Worm (Caenorhabditis elegans) whole organism, early embryonic: ENCODE measurements around the gene F35F10.6.

Source experiments
- B0310.2 ChIP-seq: sonication (generic microtip); optimal IDR thresholded peaks from 2 replicates; lab custom pipeline; 2016; ENCODE audit warnings: mild to moderate bottlenecking, missing genetic modification characterization, missing compliant biosample characterization
- F13C5.2 ChIP-seq: sonication (generic microtip); optimal IDR thresholded peaks from 2 replicates; lab custom pipeline; 2017; ENCODE audit warnings: mild to moderate bottlenecking, missing genetic modification characterization, inconsistent platforms, missing compliant biosample characterization
- aly-1 ChIP-seq: sonication (generic microtip); optimal IDR thresholded peaks from 2 replicates; lab custom pipeline; 2016; ENCODE audit warnings: missing genetic modification characterization, missing compliant biosample characterization
- ama-1 ChIP-seq: fragments of 150-350 bp; optimal IDR thresholded peaks from 2 replicates; lab custom pipeline; 2014
- ceh-13 ChIP-seq: fragments of 200-800 bp; sonication (Bioruptor generic); optimal IDR thresholded peaks from 2 replicates; lab custom pipeline; 2018; ENCODE audit warnings: mild to moderate bottlenecking, missing genetic modification characterization, missing compliant biosample characterization
- ceh-36 ChIP-seq: sonication (generic microtip); optimal IDR thresholded peaks from 2 replicates; lab custom pipeline; 2016; ENCODE audit warnings: missing genetic modification characterization, inconsistent platforms, missing compliant biosample characterization
- ets-7 ChIP-seq: sonication (generic microtip); optimal IDR thresholded peaks from 2 replicates; lab custom pipeline; 2016; ENCODE audit warnings: missing genotype, missing genetic modification characterization, missing compliant biosample characterization
- flt-1 ChIP-seq: fragments of 200-800 bp; sonication (Bioruptor generic); IDR thresholded peaks from 2 replicates; pipeline ENCODE4 v1.3.6; 2022; ENCODE audit warnings: missing genetic modification characterization, missing compliant biosample characterization
- hmbx-1 ChIP-seq: sonication (generic microtip); optimal IDR thresholded peaks from 2 replicates; lab custom pipeline; 2016; ENCODE audit warnings: mild to moderate bottlenecking, missing genetic modification characterization, missing compliant biosample characterization
- hmg-4 ChIP-seq: fragments of 200-800 bp; sonication (Bioruptor generic); optimal IDR thresholded peaks from 2 replicates; lab custom pipeline; 2018; ENCODE audit warnings: mild to moderate bottlenecking, missing genetic modification characterization, missing compliant biosample characterization
- hnd-1 ChIP-seq: sonication (generic microtip); optimal IDR thresholded peaks from 2 replicates; lab custom pipeline; 2016; ENCODE audit warnings: missing genetic modification characterization, missing compliant biosample characterization
- pes-1 ChIP-seq: fragments of 200-800 bp; sonication (Bioruptor generic); IDR thresholded peaks from 2 replicates; pipeline ENCODE4 v1.3.6; 2022; ENCODE audit warnings: missing genetic modification reagents, missing genetic modification characterization, missing compliant biosample characterization
- scrt-1 ChIP-seq: fragments of 200-800 bp; sonication (Bioruptor generic); IDR thresholded peaks from 2 replicates; pipeline ENCODE4 v1.3.6; 2022; ENCODE audit warnings: missing genetic modification characterization, missing compliant biosample characterization
- sea-1 ChIP-seq: fragments of 200-800 bp; sonication (Bioruptor generic); conservative IDR thresholded peaks from 2 replicates; pipeline ENCODE4 v1.3.6; 2022; ENCODE audit warnings: missing genetic modification characterization, missing compliant biosample characterization
- tbx-11 ChIP-seq: fragments of 200-800 bp; sonication (Bioruptor generic); IDR thresholded peaks from 2 replicates; pipeline ENCODE4 v1.3.6; 2022; ENCODE audit warnings: missing genetic modification characterization, missing compliant biosample characterization
- tbx-37 ChIP-seq: fragments of 200-800 bp; sonication (Bioruptor generic); conservative IDR thresholded peaks from 2 replicates; pipeline ENCODE4 v1.3.6; 2022; ENCODE audit warnings: missing genetic modification reagents, missing genetic modification characterization, missing compliant biosample characterization
- tra-4 ChIP-seq: sonication (generic microtip); optimal IDR thresholded peaks from 2 replicates; lab custom pipeline; 2017; ENCODE audit warnings: missing genetic modification characterization, missing compliant biosample characterization

F35F10.6 gene

DNA sequence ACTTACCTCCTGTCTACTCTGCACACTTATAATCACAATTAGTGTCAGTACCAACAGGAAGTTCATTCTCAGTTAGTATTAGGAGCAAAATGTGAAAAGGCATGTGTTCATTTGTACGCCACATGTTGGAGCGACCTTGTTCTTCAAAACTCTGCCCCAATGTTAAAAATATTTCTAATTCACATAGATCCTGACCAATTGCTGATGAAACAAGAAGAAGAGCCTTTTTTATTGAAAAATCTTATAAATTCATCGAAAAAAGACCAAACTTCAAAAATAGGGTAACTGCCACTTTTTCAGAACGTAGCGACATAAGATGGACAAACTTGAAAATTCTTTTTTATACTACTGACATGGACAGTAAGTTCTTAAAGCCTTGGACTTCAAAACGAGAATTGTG lies 23.0 kb downstream of the F35F10.6 start, which contains the start of gene T28A11.17:
Gene T28A11.17, minus strand, starts transcription at position 101 of the 400 bp plus-strand sequence.
- TF ChIP-seq sea-1 (GFP tag; lab: Robert Waterston, UW): no peak
- TF ChIP-seq F13C5.2 (tag; lab: Kevin White, UChicago): no peak
- no peak for TF ChIP-seq B0310.2 (tag; lab: Kevin White, UChicago)
- TF ChIP-seq tra-4: no peak
- TF ChIP-seq scrt-1: no peak
- no peak for TF ChIP-seq hmbx-1 (tag; lab: Kevin White, UChicago)
- TF ChIP-seq pes-1 (GFP tag; lab: Robert Waterston, UW): no peak
- TF ChIP-seq flt-1 (GFP tag; lab: Robert Waterston, UW): no peak
- no peak for TF ChIP-seq tbx-37 (GFP tag; lab: Robert Waterston, UW)
- no peak for TF ChIP-seq ets-7 (tag; lab: Kevin White, UChicago)
- TF ChIP-seq ceh-36 (tag; lab: Kevin White, UChicago): no peak
- no peak for TF ChIP-seq ceh-13 (GFP tag; lab: Kevin White, UChicago)
- no peak for TF ChIP-seq hnd-1 (tag; lab: Kevin White, UChicago)
- no peak for TF ChIP-seq ama-1
- no peak for TF ChIP-seq hmg-4 (GFP tag; lab: Kevin White, UChicago)
- no peak for TF ChIP-seq aly-1
- no peak for TF ChIP-seq tbx-11 (GFP tag; lab: Robert Waterston, UW)

DNA sequence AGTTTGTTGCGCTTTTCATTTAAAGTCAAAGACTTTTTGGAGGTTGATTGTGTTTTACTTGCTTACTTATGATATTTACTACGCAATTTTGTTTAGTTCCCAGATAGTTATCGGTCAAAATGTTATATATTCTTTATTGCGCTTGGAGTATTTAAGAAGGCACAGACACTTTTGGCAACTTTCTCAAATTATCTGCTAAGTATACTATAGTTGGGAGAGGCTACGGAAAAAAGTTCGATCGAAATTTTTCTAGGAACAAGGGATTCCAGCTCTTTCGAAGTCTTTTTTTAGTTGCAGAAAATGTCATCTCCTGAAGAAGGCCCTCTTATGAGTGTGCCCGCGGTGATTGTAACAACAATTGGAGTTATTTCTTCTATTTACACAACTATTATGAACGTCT lies 29.1 kb downstream of the F35F10.6 start, which contains the start of gene srbc-5:
Gene srbc-5, plus strand, starts transcription at position 301 of the 400 bp plus-strand sequence.
- TF ChIP-seq tbx-11 (GFP tag; lab: Robert Waterston, UW): no peak
- TF ChIP-seq hnd-1 (tag; lab: Kevin White, UChicago): no peak
- no peak for TF ChIP-seq B0310.2 (tag; lab: Kevin White, UChicago)
- TF ChIP-seq tra-4: no peak
- TF ChIP-seq pes-1 (GFP tag; lab: Robert Waterston, UW): no peak
- TF ChIP-seq scrt-1: no peak
- no peak for TF ChIP-seq hmbx-1 (tag; lab: Kevin White, UChicago)
- TF ChIP-seq ceh-13 (GFP tag; lab: Kevin White, UChicago): no peak
- no peak for TF ChIP-seq ceh-36 (tag; lab: Kevin White, UChicago)
- TF ChIP-seq F13C5.2 (tag; lab: Kevin White, UChicago): no peak
- TF ChIP-seq aly-1: no peak
- no peak for TF ChIP-seq ama-1
- TF ChIP-seq flt-1 (GFP tag; lab: Robert Waterston, UW): no peak
- TF ChIP-seq tbx-37 (GFP tag; lab: Robert Waterston, UW): no peak
- no peak for TF ChIP-seq hmg-4 (GFP tag; lab: Kevin White, UChicago)
- no peak for TF ChIP-seq ets-7 (tag; lab: Kevin White, UChicago)

DNA sequence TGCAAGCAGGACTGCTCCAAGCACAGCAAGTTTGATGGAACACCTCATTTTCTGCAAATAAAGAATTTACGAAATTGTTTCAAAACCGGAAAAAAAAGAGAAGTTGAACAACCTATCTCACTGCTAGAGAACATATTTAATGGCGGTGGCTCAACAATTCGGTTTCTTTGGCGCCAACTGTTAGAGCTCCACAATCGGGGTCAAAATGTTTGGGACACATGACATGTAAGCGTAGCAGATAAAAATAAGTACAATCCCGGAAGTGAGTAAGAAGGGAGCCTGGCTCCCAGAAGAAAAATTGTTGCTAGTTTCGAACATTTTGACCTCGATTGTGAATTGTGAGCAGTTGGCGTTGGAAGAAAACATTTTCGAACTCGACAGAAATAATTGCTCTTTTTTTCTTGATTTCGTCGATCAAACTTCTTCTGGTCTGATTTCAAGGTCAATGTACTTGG lies 30.0 kb downstream of the F35F10.6 start, which contains the start of gene T28A11.16:
Gene T28A11.16, minus strand, starts transcription at position 51 of the 455 bp plus-strand sequence.
- TF ChIP-seq ets-7 (tag; lab: Kevin White, UChicago) (no peak), ama-1 (no peak), tra-4 (no peak), ceh-13 (GFP tag; lab: Kevin White, UChicago) (no peak), tbx-37 (GFP tag; lab: Robert Waterston, UW) (no peak)

DNA sequence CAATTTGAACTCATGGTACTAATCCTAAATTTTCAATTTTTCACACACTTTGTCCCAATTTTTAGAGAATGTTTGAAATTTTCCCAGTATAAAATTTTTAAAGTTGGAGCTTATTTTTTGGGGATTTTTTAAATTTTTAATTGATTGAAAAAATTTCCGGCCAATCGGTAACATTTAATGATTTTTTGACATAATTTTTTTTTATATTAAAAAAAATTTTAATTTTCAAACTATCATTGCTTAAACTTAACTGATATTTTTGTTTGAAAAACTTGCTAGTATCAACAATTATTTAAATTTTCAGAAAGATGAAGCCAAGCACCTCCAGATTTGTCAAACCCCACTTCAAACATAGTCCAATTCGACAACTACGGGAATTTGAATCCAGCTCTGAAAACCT lies 31.9 kb downstream of the F35F10.6 start, which contains the start of gene T28A11.22:
Gene T28A11.22, plus strand, starts transcription at position 301 of the 400 bp plus-strand sequence.
- TF ChIP-seq ceh-13 (GFP tag; lab: Kevin White, UChicago): no peak
- TF ChIP-seq F13C5.2 (tag; lab: Kevin White, UChicago): no peak
- TF ChIP-seq pes-1 (GFP tag; lab: Robert Waterston, UW): no peak
- no peak for TF ChIP-seq hnd-1 (tag; lab: Kevin White, UChicago)

DNA sequence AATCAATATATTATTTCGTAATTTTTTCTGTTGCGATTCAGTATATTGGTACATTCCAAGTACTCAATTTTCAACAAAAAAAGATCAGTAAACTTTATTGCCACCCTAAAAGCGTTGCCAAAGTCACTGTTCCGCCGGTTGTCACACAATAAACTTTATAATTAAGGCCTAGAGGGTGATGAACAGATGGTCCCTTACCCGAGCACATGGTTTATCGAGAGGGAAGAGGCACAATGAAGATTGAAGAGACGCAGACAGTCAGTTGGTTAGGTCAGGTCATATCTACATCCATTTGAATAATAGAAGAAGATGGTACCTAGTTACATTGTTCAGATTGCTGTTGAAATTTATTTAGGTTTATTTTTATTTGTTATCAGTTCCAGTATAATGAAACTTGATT lies 32.4 kb downstream of the F35F10.6 start:
- TF ChIP-seq flt-1 (GFP tag; lab: Robert Waterston, UW): no peak
- TF ChIP-seq hmg-4 (GFP tag; lab: Kevin White, UChicago): no peak
- TF ChIP-seq sea-1 (GFP tag; lab: Robert Waterston, UW): no peak
- TF ChIP-seq ama-1: no peak
- TF ChIP-seq B0310.2 (tag; lab: Kevin White, UChicago): no peak
- TF ChIP-seq hnd-1 (tag; lab: Kevin White, UChicago): no peak
- TF ChIP-seq pes-1 (GFP tag; lab: Robert Waterston, UW): no peak
- TF ChIP-seq hmbx-1 (tag; lab: Kevin White, UChicago): no peak
- no peak for TF ChIP-seq tbx-37 (GFP tag; lab: Robert Waterston, UW)
- no peak for TF ChIP-seq aly-1

DNA sequence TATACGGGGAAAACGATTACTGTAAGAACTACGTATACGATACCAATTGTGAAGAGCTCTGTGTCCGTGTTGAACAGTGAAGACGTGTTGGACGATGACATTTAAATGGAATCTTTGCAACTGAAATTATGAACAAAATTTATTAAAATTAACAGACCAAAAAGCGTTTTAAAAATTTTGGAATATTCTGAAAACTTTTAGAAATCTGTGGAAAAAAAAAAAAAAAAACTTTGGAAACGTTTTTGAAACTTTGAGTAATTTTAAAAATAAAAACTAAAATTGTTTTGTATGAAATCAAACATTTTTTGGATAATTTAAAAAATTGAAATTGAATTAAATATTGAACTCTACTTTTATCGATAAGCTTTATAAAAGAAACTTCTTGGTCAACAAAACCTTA lies 33.1 kb downstream of the F35F10.6 start, which contains the start of gene srt-63:
Gene srt-63, minus strand, starts transcription at position 101 of the 400 bp plus-strand sequence.
- TF ChIP-seq hmbx-1 (tag; lab: Kevin White, UChicago) (no peak), B0310.2 (tag; lab: Kevin White, UChicago) (no peak), F13C5.2 (tag; lab: Kevin White, UChicago) (no peak), ama-1 (no peak), tra-4 (no peak), scrt-1 (no peak), pes-1 (GFP tag; lab: Robert Waterston, UW) (no peak), flt-1 (GFP tag; lab: Robert Waterston, UW) (no peak), tbx-37 (GFP tag; lab: Robert Waterston, UW) (no peak), aly-1 (no peak), sea-1 (GFP tag; lab: Robert Waterston, UW) (no peak), tbx-11 (GFP tag; lab: Robert Waterston, UW) (no peak), hmg-4 (GFP tag; lab: Kevin White, UChicago) (no peak), ceh-13 (GFP tag; lab: Kevin White, UChicago) (no peak), ceh-36 (tag; lab: Kevin White, UChicago) (no peak), ets-7 (tag; lab: Kevin White, UChicago) (no peak), hnd-1 (tag; lab: Kevin White, UChicago) (no peak)

DNA sequence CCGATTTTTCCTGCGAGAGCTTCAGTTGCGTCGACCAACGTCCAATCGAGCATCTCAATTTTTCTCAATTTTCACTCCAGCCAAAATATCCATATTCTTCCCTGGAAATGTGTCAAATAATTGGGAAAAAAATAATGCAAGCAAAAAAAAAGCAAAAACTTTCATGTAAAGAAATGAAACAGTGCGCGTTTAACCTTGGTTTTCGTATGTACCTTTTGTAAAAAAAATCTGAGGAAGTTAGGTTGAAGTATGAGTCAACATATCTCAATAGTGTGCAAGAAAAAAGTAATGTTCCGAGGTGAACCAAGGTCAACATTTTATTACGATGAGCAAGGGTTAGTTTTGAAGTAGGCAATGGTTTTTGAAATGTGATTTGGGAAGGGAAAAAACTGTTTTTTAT lies 39.0 kb downstream of the F35F10.6 start, which contains the start of gene T28A11.13:
Gene T28A11.13, minus strand, starts transcription at position 101 of the 400 bp plus-strand sequence.
- TF ChIP-seq aly-1 (no peak), pes-1 (GFP tag; lab: Robert Waterston, UW) (no peak), hnd-1 (tag; lab: Kevin White, UChicago) (no peak), ceh-13 (GFP tag; lab: Kevin White, UChicago) (no peak), F13C5.2 (tag; lab: Kevin White, UChicago) (no peak), scrt-1 (no peak), sea-1 (GFP tag; lab: Robert Waterston, UW) (no peak), flt-1 (GFP tag; lab: Robert Waterston, UW) (no peak), tbx-37 (GFP tag; lab: Robert Waterston, UW) (no peak), ama-1 (no peak)
